Worm (Caenorhabditis elegans) whole organism, midembryonic: Measurements from ENCODE around the gene vpat-1.
A peak's percentile ranks its signal among the peaks of the same experiment; 100 is the strongest.

ENCODE experiments used
- T22C8.4 ChIP-seq: fragments of 200-800 bp; sonication (Bioruptor generic); IDR thresholded peaks from 2 replicates; pipeline ENCODE4 v1.3.6; 2022; ENCODE audit warnings: missing genetic modification characterization, missing compliant biosample characterization
- cog-1 ChIP-seq: sonication (generic microtip); optimal IDR thresholded peaks from 2 replicates; lab custom pipeline; 2016; ENCODE audit warnings: missing genetic modification characterization, missing compliant biosample characterization
- flt-1 ChIP-seq: fragments of 200-800 bp; sonication (Bioruptor generic); IDR thresholded peaks from 2 replicates; pipeline ENCODE4 v1.3.6; 2022; ENCODE audit warnings: missing genetic modification characterization, missing compliant biosample characterization
- klf-2 ChIP-seq: fragments of 200-800 bp; sonication (Bioruptor generic); conservative IDR thresholded peaks from 2 replicates; pipeline ENCODE4 v1.3.6; 2022; ENCODE audit warnings: missing genetic modification reagents, missing genetic modification characterization, missing compliant biosample characterization
- med-1 ChIP-seq: sonication (generic microtip); optimal IDR thresholded peaks from 2 replicates; lab custom pipeline; 2017; ENCODE audit warnings: missing genetic modification characterization, mild to moderate bottlenecking, missing compliant biosample characterization, antibody characterized with exemption, missing genetic modification reagents; ENCODE audit not compliant: insufficient read depth
- ref-1 ChIP-seq: fragments of 200-800 bp; sonication (Bioruptor generic); conservative IDR thresholded peaks from 2 replicates; pipeline ENCODE4 v1.3.6; 2022; ENCODE audit warnings: missing genetic modification reagents, missing genetic modification characterization, missing compliant biosample characterization
- tab-1 ChIP-seq: fragments of 200-800 bp; sonication (Bioruptor generic); IDR thresholded peaks from 2 replicates; pipeline ENCODE4 v1.3.6; 2022; ENCODE audit warnings: missing genetic modification characterization, missing compliant biosample characterization
- ztf-23 ChIP-seq: fragments of 200-800 bp; sonication (Bioruptor generic); IDR thresholded peaks from 2 replicates; pipeline ENCODE4 v1.3.6; 2022; ENCODE audit warnings: missing genetic modification reagents, missing genetic modification characterization, missing compliant biosample characterization
- ztf-29 ChIP-seq: fragments of 200-800 bp; sonication (Bioruptor generic); IDR thresholded peaks from 2 replicates; pipeline ENCODE4 v1.3.6; 2022; ENCODE audit warnings: missing genetic modification reagents, missing genetic modification characterization, missing compliant biosample characterization

The vpat-1 gene

DNA sequence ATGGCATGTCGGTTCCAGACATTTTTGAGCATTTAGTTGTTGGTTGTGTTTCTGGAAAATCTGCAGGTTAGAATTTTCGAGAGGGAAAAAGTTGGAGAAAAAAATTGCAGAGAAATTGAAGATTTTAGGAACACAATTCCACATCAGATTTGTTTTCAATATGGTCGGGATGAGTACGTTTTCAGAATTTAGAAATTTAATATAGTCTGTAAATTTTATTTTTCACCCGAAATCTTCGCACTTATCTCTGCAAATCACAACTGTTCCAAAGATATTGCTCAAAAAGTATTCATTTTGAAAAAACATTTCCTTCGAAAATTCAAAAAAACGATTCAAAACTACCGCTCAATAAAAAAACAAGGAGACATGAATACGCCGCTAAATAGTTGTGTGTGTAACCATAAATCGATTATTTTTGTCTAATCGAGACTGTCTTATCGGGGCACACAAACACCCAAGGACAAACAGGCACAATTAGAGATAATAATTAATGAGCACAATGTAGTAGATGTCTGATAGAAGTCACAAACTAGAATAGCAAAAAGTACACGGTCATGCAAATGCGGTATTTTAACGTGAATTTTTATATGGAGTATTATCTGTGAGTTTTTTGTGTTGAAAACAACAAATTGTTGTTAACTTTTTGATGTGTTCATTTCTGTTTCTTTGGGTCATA lies at the start of gene vpat-1:
Gene vpat-1, minus strand, starts transcription at position 51 of the 676 bp plus-strand sequence.
- TF ChIP-seq ref-1 (no peak), ztf-29 (GFP tag; lab: Robert Waterston, UW) (no peak), ztf-23 (GFP tag; lab: Robert Waterston, UW) (no peak), tab-1 (GFP tag; lab: Robert Waterston, UW) (no peak), cog-1 (tag; lab: Kevin White, UChicago) (no peak), flt-1 (GFP tag; lab: Robert Waterston, UW) (no peak), klf-2 (GFP tag; lab: Robert Waterston, UW) (no peak), T22C8.4 (GFP tag; lab: Robert Waterston, UW) (no peak), med-1 (GFP tag; lab: Kevin White, UChicago) (no peak)

DNA sequence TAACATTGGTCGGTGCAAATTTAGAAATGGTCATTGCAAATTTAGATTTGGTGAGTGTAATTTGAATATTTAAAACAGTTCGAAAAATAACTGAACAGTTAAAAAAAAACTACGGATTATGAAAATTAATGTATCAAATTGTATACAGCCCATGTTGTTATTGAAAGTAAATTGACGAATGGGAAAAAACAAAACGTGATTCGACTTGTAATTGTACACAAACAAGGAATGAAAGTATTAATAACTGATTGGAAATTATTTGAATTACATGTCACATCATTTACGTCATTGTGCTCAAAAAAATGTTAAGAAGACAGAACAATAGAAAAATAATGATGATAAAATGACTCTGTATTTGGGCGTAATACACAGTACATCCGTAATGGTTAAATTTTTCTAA lies 48.3 kb upstream of the vpat-1 start:
- TF ChIP-seq tab-1 (GFP tag; lab: Robert Waterston, UW) (no peak), cog-1 (tag; lab: Kevin White, UChicago) (no peak), ztf-23 (GFP tag; lab: Robert Waterston, UW) (no peak), ref-1 (no peak), klf-2 (GFP tag; lab: Robert Waterston, UW) (no peak), ztf-29 (GFP tag; lab: Robert Waterston, UW) (no peak), T22C8.4 (GFP tag; lab: Robert Waterston, UW) (no peak), flt-1 (GFP tag; lab: Robert Waterston, UW) (no peak), med-1 (GFP tag; lab: Kevin White, UChicago) (no peak)

DNA sequence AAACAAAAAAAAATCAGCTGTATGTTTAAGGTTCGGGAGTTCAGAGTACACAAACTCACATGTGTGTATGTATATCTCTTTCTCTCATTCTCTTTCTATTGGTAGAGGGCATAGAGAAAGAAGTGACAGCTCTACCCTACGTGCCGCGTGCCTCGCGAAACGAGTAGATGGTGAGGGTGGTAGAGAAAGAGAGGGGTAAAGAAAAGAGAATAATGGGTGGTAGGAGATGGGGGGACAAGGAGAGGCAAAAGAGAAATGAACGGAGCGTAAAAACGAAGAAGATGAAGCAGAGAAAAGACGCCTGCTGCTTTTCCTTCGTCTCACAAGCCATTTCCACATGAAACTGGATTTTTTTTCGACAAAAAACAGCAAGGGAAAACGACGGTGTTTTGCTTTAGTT lies 47.1 kb upstream of the vpat-1 start:
- TF ChIP-seq T22C8.4 (GFP tag; lab: Robert Waterston, UW) (no peak), tab-1 (GFP tag; lab: Robert Waterston, UW) (peak; percentile 27; the same call in 1 of the 2 replicates), ref-1 (0 out of 2 replicates have a peak, but pooled peaks have one; percentile 34), ztf-23 (GFP tag; lab: Robert Waterston, UW) (0 out of 2 replicates have a peak, but pooled peaks have one; percentile 47), ztf-29 (GFP tag; lab: Robert Waterston, UW) (0 out of 2 replicates have a peak, but pooled peaks have one; percentile 16), klf-2 (GFP tag; lab: Robert Waterston, UW) (no peak), flt-1 (GFP tag; lab: Robert Waterston, UW) (peak; percentile 74), cog-1 (tag; lab: Kevin White, UChicago) (peak; percentile 70), med-1 (GFP tag; lab: Kevin White, UChicago) (no peak)

DNA sequence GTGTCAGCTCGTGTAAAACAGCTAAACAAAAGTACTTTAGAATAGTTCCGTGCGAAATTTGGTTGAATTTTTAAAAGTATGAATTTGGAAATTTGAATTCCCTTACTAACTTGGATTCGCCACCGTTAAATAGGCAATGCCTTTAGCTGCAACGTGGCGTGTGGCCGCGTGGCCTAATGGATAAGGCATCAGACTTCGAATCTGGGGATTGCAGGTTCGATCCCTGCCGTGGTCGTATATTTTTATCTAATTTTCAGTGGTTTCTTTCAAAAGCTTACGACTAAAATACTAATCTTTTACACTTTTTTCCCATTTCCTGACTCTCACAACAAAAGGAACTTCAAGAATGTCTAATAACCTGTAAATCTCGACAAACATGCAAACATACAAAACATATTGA lies 43.7 kb upstream of the vpat-1 start:
- TF ChIP-seq ztf-23 (GFP tag; lab: Robert Waterston, UW) (no peak), med-1 (GFP tag; lab: Kevin White, UChicago) (no peak)

DNA sequence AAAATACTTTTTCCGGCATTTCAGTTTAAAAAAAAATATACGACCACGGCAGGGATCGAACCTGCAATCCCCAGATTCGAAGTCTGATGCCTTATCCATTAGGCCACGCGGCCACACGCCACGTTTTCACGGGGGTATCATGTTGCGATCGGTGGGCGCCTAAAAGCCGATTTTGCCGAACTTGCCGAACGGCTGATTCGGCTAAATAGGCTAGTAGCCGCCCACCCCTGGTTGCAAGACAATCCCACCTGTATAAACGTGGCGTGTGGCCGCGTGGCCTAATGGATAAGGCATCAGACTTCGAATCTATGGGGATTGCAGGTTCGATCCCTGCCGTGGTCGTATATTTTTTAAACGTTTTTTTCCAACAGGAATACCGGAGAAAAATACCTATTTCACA lies 43.1 kb upstream of the vpat-1 start:
- TF ChIP-seq T22C8.4 (GFP tag; lab: Robert Waterston, UW) (no peak), klf-2 (GFP tag; lab: Robert Waterston, UW) (no peak), tab-1 (GFP tag; lab: Robert Waterston, UW) (0 out of 2 replicates have a peak, but pooled peaks have one; percentile 57), med-1 (GFP tag; lab: Kevin White, UChicago) (no peak), ztf-29 (GFP tag; lab: Robert Waterston, UW) (no peak), cog-1 (tag; lab: Kevin White, UChicago) (no peak), flt-1 (GFP tag; lab: Robert Waterston, UW) (0 out of 2 replicates have a peak, but pooled peaks have one; percentile 8), ref-1 (no peak), ztf-23 (GFP tag; lab: Robert Waterston, UW) (no peak)

DNA sequence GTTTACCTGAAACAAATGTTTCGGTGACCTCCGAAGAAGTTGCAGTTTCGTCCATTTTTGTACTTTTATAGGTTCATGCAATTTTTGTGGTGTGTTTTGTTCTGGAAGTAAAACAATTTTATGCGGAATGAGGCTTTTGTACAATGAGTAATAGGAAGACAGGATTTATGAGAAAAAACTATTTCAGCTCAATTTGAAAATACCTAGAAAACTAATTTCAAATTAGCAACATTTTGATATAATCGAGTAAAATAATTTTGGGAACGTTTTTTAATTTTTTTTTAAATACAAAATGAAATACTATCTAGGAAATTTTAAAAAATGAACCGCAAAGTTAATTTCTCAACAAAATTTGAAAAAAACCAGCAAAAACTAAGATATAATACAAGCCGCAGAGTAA lies 42.0 kb upstream of the vpat-1 start, which contains the start of gene rei-2:
Gene rei-2, minus strand, starts transcription at position 101 of the 400 bp plus-strand sequence.
- TF ChIP-seq cog-1 (tag; lab: Kevin White, UChicago): no peak
- no peak for TF ChIP-seq ref-1
- TF ChIP-seq tab-1 (GFP tag; lab: Robert Waterston, UW): no peak
- TF ChIP-seq T22C8.4 (GFP tag; lab: Robert Waterston, UW): no peak
- no peak for TF ChIP-seq klf-2 (GFP tag; lab: Robert Waterston, UW)
- no peak for TF ChIP-seq ztf-29 (GFP tag; lab: Robert Waterston, UW)
- no peak for TF ChIP-seq ztf-23 (GFP tag; lab: Robert Waterston, UW)
- no peak for TF ChIP-seq flt-1 (GFP tag; lab: Robert Waterston, UW)
- TF ChIP-seq med-1 (GFP tag; lab: Kevin White, UChicago): no peak

ce11 chrX:1086406-1086897 lies 40.4 kb upstream of the vpat-1 start:
- TF ChIP-seq flt-1 (GFP tag; lab: Robert Waterston, UW) (no peak), med-1 (GFP tag; lab: Kevin White, UChicago) (no peak), klf-2 (GFP tag; lab: Robert Waterston, UW) (no peak), T22C8.4 (GFP tag; lab: Robert Waterston, UW) (no peak), ztf-23 (GFP tag; lab: Robert Waterston, UW) (no peak), ref-1 (no peak)

DNA sequence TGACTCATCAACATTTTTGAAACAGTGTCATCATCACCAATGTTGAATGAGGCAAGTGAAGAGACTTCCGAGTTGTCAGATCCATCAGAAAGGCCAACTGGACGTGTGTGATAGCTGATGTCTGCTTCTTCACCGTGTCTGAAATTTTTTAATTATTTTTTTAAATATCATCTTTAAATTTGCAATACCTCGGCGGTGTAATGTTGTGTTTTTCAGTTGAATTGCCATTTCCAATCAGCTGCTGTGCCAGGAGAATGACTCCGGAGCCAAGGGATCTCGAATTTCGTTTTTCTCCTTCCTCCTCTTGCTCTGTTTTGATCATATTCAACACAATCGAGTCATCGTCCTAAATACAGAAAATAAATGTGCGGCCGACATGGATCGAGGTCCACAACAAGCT lies 39.0 kb upstream of the vpat-1 start:
- TF ChIP-seq tab-1 (GFP tag; lab: Robert Waterston, UW) (no peak), T22C8.4 (GFP tag; lab: Robert Waterston, UW) (no peak), flt-1 (GFP tag; lab: Robert Waterston, UW) (no peak), klf-2 (GFP tag; lab: Robert Waterston, UW) (no peak)

DNA sequence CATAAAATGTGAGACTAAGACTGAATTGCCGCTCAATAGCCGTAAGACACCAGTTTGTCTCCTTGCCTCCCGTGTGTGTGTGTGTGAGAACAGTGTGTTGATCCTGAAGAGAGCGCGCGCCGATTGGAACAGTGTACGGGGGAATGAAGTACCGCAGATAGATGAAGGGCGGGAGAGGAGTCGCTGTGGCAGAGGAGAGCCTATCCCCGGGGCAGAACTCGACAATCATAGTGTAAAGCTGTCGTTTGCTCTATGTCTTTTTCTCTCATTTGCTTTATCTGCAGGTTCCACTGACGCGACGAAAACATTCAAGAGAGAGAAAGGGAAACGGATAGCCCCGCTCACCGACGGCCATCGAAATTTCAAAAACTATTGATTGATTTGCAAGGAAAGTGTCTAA lies 35.9 kb upstream of the vpat-1 start:
- TF ChIP-seq tab-1 (GFP tag; lab: Robert Waterston, UW): 0 out of 2 replicates have a peak, but pooled peaks have one; percentile 66
- peak; percentile 16 for TF ChIP-seq cog-1 (tag; lab: Kevin White, UChicago)
- TF ChIP-seq T22C8.4 (GFP tag; lab: Robert Waterston, UW): no peak
- no peak for TF ChIP-seq ref-1
- TF ChIP-seq ztf-23 (GFP tag; lab: Robert Waterston, UW): no peak
- no peak for TF ChIP-seq klf-2 (GFP tag; lab: Robert Waterston, UW)
